Worm (Caenorhabditis elegans) whole organism, late embryonic: Measurements from ENCODE around the gene klp-11.

Experiments used
- T23F11.4 ChIP-seq: fragments of 200-800 bp; sonication (Bioruptor generic); optimal IDR thresholded peaks from 2 replicates; lab custom pipeline; 2018; ENCODE audit warnings: mild to moderate bottlenecking, missing genetic modification characterization, missing compliant biosample characterization
- ceh-14 ChIP-seq: sonication (generic microtip); optimal IDR thresholded peaks from 2 replicates; lab custom pipeline; 2016; ENCODE audit warnings: missing genotype, missing genetic modification characterization, missing compliant biosample characterization
- ceh-18 ChIP-seq: sonication (generic microtip); optimal IDR thresholded peaks from 2 replicates; lab custom pipeline; 2016; ENCODE audit warnings: missing genetic modification characterization, missing compliant biosample characterization
- ceh-19 ChIP-seq: fragments of 200-800 bp; sonication (Bioruptor generic); optimal IDR thresholded peaks from 2 replicates; lab custom pipeline; 2018; ENCODE audit warnings: mild to moderate bottlenecking, missing genetic modification characterization, missing compliant biosample characterization
- ceh-2 ChIP-seq: sonication (generic microtip); optimal IDR thresholded peaks from 2 replicates; lab custom pipeline; 2016; ENCODE audit warnings: missing genotype, missing genetic modification characterization, missing compliant biosample characterization
- ceh-31 ChIP-seq: sonication (generic microtip); optimal IDR thresholded peaks from 2 replicates; lab custom pipeline; 2016; ENCODE audit warnings: missing genetic modification characterization, missing compliant biosample characterization
- ceh-34 ChIP-seq: sonication (generic microtip); optimal IDR thresholded peaks from 2 replicates; lab custom pipeline; 2016; ENCODE audit warnings: mild to moderate bottlenecking, missing genetic modification characterization, missing compliant biosample characterization
- ceh-48 ChIP-seq: sonication (generic microtip); optimal IDR thresholded peaks from 2 replicates; lab custom pipeline; 2016; ENCODE audit warnings: missing genetic modification characterization, inconsistent platforms, missing compliant biosample characterization
- ceh-9 ChIP-seq: sonication (generic microtip); optimal IDR thresholded peaks from 2 replicates; lab custom pipeline; 2016; ENCODE audit warnings: mild to moderate bottlenecking, missing genetic modification characterization, inconsistent platforms, missing compliant biosample characterization
- dve-1 ChIP-seq: sonication (generic microtip); optimal IDR thresholded peaks from 2 replicates; lab custom pipeline; 2017; ENCODE audit warnings: antibody characterized with exemption, mild to moderate bottlenecking, missing genetic modification characterization, missing compliant biosample characterization
- fax-1 ChIP-seq: sonication (generic microtip); optimal IDR thresholded peaks from 2 replicates; lab custom pipeline; 2016; ENCODE audit warnings: missing genotype, missing genetic modification characterization, missing compliant biosample characterization
- hlh-8 ChIP-seq: sonication (generic microtip); optimal IDR thresholded peaks from 2 replicates; lab custom pipeline; 2016; ENCODE audit warnings: missing genotype, missing genetic modification characterization, missing compliant biosample characterization
- lin-11 ChIP-seq: fragments of 200-800 bp; sonication (Bioruptor generic); optimal IDR thresholded peaks from 2 replicates; lab custom pipeline; 2018; ENCODE audit warnings: mild to moderate bottlenecking, missing genetic modification characterization, missing compliant biosample characterization
- nfya-1 ChIP-seq: sonication (generic microtip); optimal IDR thresholded peaks from 2 replicates; lab custom pipeline; 2017; ENCODE audit warnings: missing genetic modification characterization, mild to moderate bottlenecking, missing compliant biosample characterization, antibody characterized with exemption, moderate library complexity
- nhr-232 ChIP-seq: sonication (generic microtip); optimal IDR thresholded peaks from 2 replicates; lab custom pipeline; 2016; ENCODE audit warnings: missing genetic modification characterization, missing compliant biosample characterization
- npax-4 ChIP-seq: sonication (generic microtip); optimal IDR thresholded peaks from 2 replicates; lab custom pipeline; 2016; ENCODE audit warnings: missing genetic modification characterization, missing compliant biosample characterization
- pag-3 ChIP-seq: sonication (generic microtip); optimal IDR thresholded peaks from 2 replicates; lab custom pipeline; 2016; ENCODE audit warnings: missing compliant biosample characterization, missing genetic modification characterization, borderline replicate concordance
- pat-9 ChIP-seq: fragments of 200-800 bp; sonication (Bioruptor generic); optimal IDR thresholded peaks from 2 replicates; lab custom pipeline; 2018; ENCODE audit warnings: mild to moderate bottlenecking, missing genetic modification characterization, moderate library complexity, missing compliant biosample characterization
- pax-1 ChIP-seq: fragments of 150-350 bp; optimal IDR thresholded peaks from 2 replicates; lab custom pipeline; 2014; ENCODE audit warnings: missing biosample characterization, missing genetic modification characterization
- pha-2 ChIP-seq: sonication (generic microtip); optimal IDR thresholded peaks from 2 replicates; lab custom pipeline; 2017; ENCODE audit warnings: mild to moderate bottlenecking, missing genetic modification characterization, missing compliant biosample characterization
- pqm-1 ChIP-seq: sonication (generic microtip); optimal IDR thresholded peaks from 2 replicates; lab custom pipeline; 2016; ENCODE audit warnings: missing genetic modification characterization, missing compliant biosample characterization
- pros-1 ChIP-seq: fragments of 150-350 bp; optimal IDR thresholded peaks from 2 replicates; lab custom pipeline; 2014; ENCODE audit warnings: missing biosample characterization, missing genetic modification reagents, missing genetic modification characterization
- sdc-2 ChIP-seq: sonication (generic microtip); optimal IDR thresholded peaks from 2 replicates; lab custom pipeline; 2016; ENCODE audit warnings: missing genotype, missing genetic modification characterization, missing compliant biosample characterization
- sox-4 ChIP-seq: sonication (generic microtip); optimal IDR thresholded peaks from 2 replicates; lab custom pipeline; 2017; ENCODE audit warnings: mild to moderate bottlenecking, missing genetic modification characterization, inconsistent platforms, missing compliant biosample characterization
- tbx-2 ChIP-seq: sonication (generic microtip); optimal IDR thresholded peaks from 2 replicates; lab custom pipeline; 2016; ENCODE audit warnings: missing genetic modification characterization, missing compliant biosample characterization
- tbx-7 ChIP-seq: sonication (generic microtip); optimal IDR thresholded peaks from 2 replicates; lab custom pipeline; 2016; ENCODE audit warnings: missing genotype, missing genetic modification characterization, missing compliant biosample characterization
- unc-3 ChIP-seq, 2 experiments: fragments of 200-800 bp in 1 of 2; sonication (Bioruptor generic) in 1 of 2; sonication (generic microtip) in 1 of 2; conservative IDR thresholded peaks in 1 of 2; optimal IDR thresholded peaks in 1 of 2; 2 replicates each; pipeline versions ENCODE4 v1.3.6 to Lab custom; 2016 to 2022; ENCODE audit warnings: missing compliant biosample characterization in 2 of 2, missing genetic modification characterization in 2 of 2, missing genetic modification reagents in 1 of 2
- unc-42 ChIP-seq: sonication (generic microtip); optimal IDR thresholded peaks from 2 replicates; lab custom pipeline; 2016; ENCODE audit warnings: missing genotype, missing genetic modification characterization, missing compliant biosample characterization
- unc-55 ChIP-seq: sonication (generic microtip); optimal IDR thresholded peaks from 2 replicates; lab custom pipeline; 2017; ENCODE audit warnings: missing biosample characterization, missing genetic modification reagents, missing genetic modification characterization

The klp-11 gene

DNA sequence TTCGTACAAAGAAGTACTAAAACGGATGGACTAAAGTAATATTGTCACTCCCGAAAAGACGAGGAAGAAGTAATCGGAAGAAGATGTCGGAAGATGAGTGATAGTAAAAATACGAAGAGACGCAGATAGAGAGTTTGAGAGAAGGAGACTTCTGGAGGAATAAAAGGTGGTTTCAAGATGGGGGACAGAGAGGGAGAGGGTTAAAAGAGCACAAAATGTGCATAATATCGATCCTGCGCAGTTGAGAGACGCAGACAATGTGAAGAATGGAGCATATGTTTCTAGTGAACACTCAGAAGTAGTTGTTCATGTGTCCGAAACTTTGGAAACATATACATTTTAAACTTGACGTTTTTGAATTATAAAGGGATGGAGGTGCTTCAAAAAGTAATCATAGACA lies 605 bp upstream of the klp-11 start:
- TF ChIP-seq ceh-9 (tag; lab: Kevin White, UChicago) (no peak), ceh-18 (peak; percentile 20), nfya-1 (tag; lab: Kevin White, UChicago) (peak; percentile 52), hlh-8 (peak; percentile 69), unc-42 (tag; lab: Kevin White, UChicago) (peak; percentile 84), lin-11 (no peak), ceh-19 (GFP tag; lab: Kevin White, UChicago) (no peak), ceh-31 (tag; lab: Kevin White, UChicago) (peak; percentile 82), ceh-34 (tag; lab: Kevin White, UChicago) (peak; percentile 49), tbx-2 (peak; percentile 44), ceh-48 (peak; percentile 92)

DNA sequence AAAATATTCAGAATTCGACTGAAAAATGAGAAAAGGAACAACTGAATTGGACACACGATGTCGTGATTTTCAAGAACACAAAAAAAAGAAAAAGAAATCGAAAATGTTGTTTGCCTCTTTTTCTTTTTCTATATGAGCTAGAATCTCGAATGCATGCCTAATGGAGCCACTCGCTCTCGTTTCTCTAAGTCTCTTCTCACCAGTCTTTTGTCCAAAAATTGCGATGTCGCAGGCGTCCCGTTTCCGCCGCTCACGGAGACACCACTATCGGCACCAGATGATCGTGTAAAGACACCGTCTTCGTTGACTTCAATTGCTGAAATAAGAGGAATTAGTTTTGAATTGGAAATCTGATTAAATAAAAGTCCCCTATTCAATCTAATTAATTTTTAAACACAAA lies 3.2 kb downstream of the klp-11 start:
- peak; percentile 4 for TF ChIP-seq ceh-14
- peak; percentile 25 for TF ChIP-seq nfya-1 (tag; lab: Kevin White, UChicago)
- TF ChIP-seq dve-1 (tag; lab: Kevin White, UChicago), result no peak
- TF ChIP-seq sox-4 (tag; lab: Kevin White, UChicago), result no peak
- TF ChIP-seq unc-42 (tag; lab: Kevin White, UChicago), result peak; percentile 35
- TF ChIP-seq ceh-31 (tag; lab: Kevin White, UChicago), result peak; percentile 17
- no peak for TF ChIP-seq nhr-232 (tag; lab: Kevin White, UChicago)

DNA sequence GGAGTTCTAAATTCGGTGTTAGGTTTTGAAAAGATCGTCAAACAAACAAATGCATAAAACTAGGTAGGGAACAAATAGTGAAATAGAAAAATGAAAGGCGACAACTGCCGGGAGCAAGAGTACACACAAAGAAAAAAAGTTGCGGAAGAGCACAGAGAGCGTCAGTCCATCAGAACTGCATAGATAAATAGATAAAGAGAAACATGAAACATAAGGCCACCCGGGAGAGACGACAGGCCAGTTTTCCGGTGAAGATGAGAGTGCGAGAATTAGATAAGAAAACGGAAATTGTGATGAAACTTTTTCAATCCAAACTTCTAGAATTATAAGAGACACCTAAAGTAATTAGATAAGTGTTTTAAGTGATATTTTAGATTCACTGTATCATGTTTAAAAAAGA lies 4.1 kb downstream of the klp-11 start:
- no peak for TF ChIP-seq pros-1 (tag; lab: Kevin White, UChicago)
- TF ChIP-seq unc-42 (tag; lab: Kevin White, UChicago), result peak; percentile 19
- no peak for TF ChIP-seq fax-1 (tag; lab: Kevin White, UChicago)
- no peak for TF ChIP-seq unc-55 (GFP tag; lab: Kevin White, UChicago)
- TF ChIP-seq ceh-18, result peak; percentile 14
- no peak for TF ChIP-seq pax-1 (tag; lab: Kevin White, UChicago)
- TF ChIP-seq pqm-1, result no peak
- no peak for TF ChIP-seq pat-9 (tag; lab: Kevin White, UChicago)

DNA sequence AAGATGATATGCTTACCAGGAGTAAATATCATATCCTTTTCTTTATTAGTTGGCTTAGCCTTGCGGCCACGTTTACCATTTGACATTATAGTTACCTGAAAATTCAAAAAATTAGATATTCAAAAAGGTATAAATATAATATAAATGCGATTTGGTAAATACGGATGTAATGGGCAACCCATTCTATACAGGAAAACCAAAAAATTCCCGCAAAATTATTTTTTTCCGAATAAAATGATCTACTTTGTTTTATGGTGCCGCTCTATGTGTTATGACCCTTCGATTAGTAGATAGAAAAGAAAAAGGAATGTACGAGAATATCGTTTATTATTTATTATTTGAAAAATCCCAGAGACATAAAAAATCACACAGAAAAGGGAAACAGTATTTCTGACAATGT lies 7.1 kb downstream of the klp-11 start, which contains the start of gene elli-1:
elli-1 (minus strand) TSS at position 101 of the 400 bp plus-strand sequence.
- TF ChIP-seq ceh-2 (tag; lab: Kevin White, UChicago), result no peak
- TF ChIP-seq dve-1 (tag; lab: Kevin White, UChicago), result no peak
- no peak for TF ChIP-seq ceh-31 (tag; lab: Kevin White, UChicago)
- TF ChIP-seq sdc-2, result no peak
- TF ChIP-seq, all 69 proteins: peak for 0

DNA sequence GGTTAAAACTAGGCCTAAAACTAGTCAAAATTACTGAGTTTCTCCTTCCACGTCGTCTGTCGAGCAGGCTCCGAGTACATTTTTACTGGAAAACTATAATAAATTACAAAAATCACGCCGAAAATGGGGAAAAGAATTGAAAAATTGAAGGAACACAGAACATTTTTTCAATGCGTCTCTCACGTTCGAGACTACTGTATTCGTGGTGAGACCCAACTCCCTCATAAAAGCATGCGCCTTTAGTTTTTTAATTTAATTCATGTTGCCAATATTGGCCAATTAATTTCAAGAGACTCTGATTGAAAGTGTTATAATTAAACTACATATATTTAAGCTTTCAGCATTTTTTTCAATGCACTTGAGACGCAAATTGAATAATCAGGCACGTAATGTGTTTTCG lies 7.7 kb downstream of the klp-11 start:
- TF ChIP-seq pha-2 (tag; lab: Kevin White, UChicago), result no peak

DNA sequence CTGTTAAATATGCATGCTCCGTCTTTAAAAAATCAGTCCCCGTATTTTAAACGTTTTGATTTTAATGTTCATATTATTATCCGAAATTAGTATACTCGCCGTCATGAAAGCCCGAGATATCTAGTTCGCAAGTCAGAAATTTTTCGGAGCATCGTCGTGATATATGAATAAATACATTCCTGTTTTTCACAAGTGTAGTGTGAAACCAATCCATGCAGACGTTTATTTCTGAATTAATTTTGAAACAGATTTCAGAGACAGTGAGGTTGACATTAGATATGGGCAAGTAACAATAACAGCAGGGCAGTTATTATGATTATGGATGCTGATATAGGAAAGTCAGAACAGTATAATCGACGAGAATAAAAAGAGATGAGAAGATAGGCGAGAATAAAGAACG lies 9.4 kb downstream of the klp-11 start:
- TF ChIP-seq unc-55 (GFP tag; lab: Kevin White, UChicago) (no peak), pros-1 (tag; lab: Kevin White, UChicago) (no peak), unc-3 (GFP tag; conservative IDR thresholded peaks at IDR 0.05; lab: Robert Waterston, UW) (no peak), unc-3 (tag; optimal IDR thresholded peaks at IDR 0.05; lab: Kevin White, UChicago) (no peak), pha-2 (tag; lab: Kevin White, UChicago) (no peak), ceh-18 (no peak), ceh-19 (GFP tag; lab: Kevin White, UChicago) (no peak), npax-4 (tag; lab: Kevin White, UChicago) (no peak), T23F11.4 (GFP tag; lab: Kevin White, UChicago) (no peak), pag-3 (tag; lab: Kevin White, UChicago) (no peak), tbx-7 (tag; lab: Kevin White, UChicago) (no peak)
